Worm (Caenorhabditis elegans) whole organism, L4 larva: ENCODE data around the gene ddx-23.

ENCODE experiments used
- D1046.2 ChIP-seq: fragments of 200-800 bp; sonication (Bioruptor generic); IDR thresholded peaks from 2 replicates; pipeline ENCODE4 v1.3.6; 2022; ENCODE audit warnings: missing genetic modification characterization, missing compliant biosample characterization
- T26A8.4 ChIP-seq: fragments of 200-800 bp; sonication (Bioruptor generic); IDR thresholded peaks from 2 replicates; pipeline ENCODE4 v1.3.6; 2022; ENCODE audit warnings: missing genetic modification characterization, missing compliant biosample characterization
- Y48G9A.11 ChIP-seq: fragments of 200-800 bp; sonication (Bioruptor generic); IDR thresholded peaks from 2 replicates; pipeline ENCODE4 v1.3.6; 2022; ENCODE audit warnings: missing genetic modification reagents, missing genetic modification characterization, missing compliant biosample characterization
- Y75B8A.6 ChIP-seq: fragments of 200-800 bp; sonication (Bioruptor generic); IDR thresholded peaks from 2 replicates; pipeline ENCODE4 v1.3.6; 2022; ENCODE audit warnings: missing genetic modification reagents, missing genetic modification characterization, missing compliant biosample characterization
- ZK337.2 ChIP-seq: fragments of 200-800 bp; sonication (Bioruptor generic); IDR thresholded peaks from 2 replicates; pipeline ENCODE4 v1.3.6; 2022; ENCODE audit warnings: missing genetic modification reagents, missing genetic modification characterization, missing compliant biosample characterization
- aha-1 ChIP-seq: fragments of 150-350 bp; peaks from one replicate; lab custom pipeline; 2014; ENCODE audit warnings: missing biosample characterization, missing genetic modification characterization
- aly-2 ChIP-seq: sonication (generic microtip); optimal IDR thresholded peaks from 2 replicates; lab custom pipeline; 2018; ENCODE audit warnings: missing biosample characterization, missing genetic modification characterization
- ceh-28 ChIP-seq: fragments of 150-350 bp; optimal IDR thresholded peaks from 2 replicates; lab custom pipeline; 2014; ENCODE audit warnings: missing biosample characterization, missing genetic modification reagents, missing genetic modification characterization
- ces-1 ChIP-seq: fragments of 150-350 bp; sonication (generic microtip); optimal IDR thresholded peaks from 4 replicates; lab custom pipeline; 2014; ENCODE audit warnings: missing biosample characterization, missing genetic modification reagents, missing genetic modification characterization
- ctbp-1 ChIP-seq: fragments of 200-800 bp; sonication (Bioruptor generic); IDR thresholded peaks from 2 replicates; pipeline ENCODE4 v1.3.6; 2022; ENCODE audit warnings: missing genetic modification reagents, missing genetic modification characterization, missing compliant biosample characterization
- daf-16 ChIP-seq, 3 experiments: sonication (generic microtip); optimal IDR thresholded peaks; 2 replicates each; lab custom pipeline; 2016 to 2017; ENCODE audit warnings: missing genetic modification characterization in 3 of 3, missing genetic modification reagents in 3 of 3, mild to moderate bottlenecking in 2 of 3, missing compliant biosample characterization in 2 of 3, missing biosample characterization in 1 of 3, moderate library complexity in 1 of 3
- dmd-8 ChIP-seq: fragments of 200-800 bp; sonication (Bioruptor generic); IDR thresholded peaks from 2 replicates; pipeline ENCODE4 v1.3.6; 2022; ENCODE audit warnings: missing genetic modification characterization, missing compliant biosample characterization
- egl-43 ChIP-seq: fragments of 200-800 bp; sonication (Bioruptor generic); IDR thresholded peaks from 2 replicates; pipeline ENCODE4 v1.3.6; 2022; ENCODE audit warnings: missing genetic modification reagents, missing genetic modification characterization, missing compliant biosample characterization
- fos-1 ChIP-seq: fragments of 150-350 bp; optimal IDR thresholded peaks from 2 replicates; lab custom pipeline; 2014; ENCODE audit warnings: missing biosample characterization, missing genetic modification characterization
- hif-1 ChIP-seq, 2 experiments: sonication (generic microtip); optimal IDR thresholded peaks; 2 replicates each; lab custom pipeline; 2016 to 2017; ENCODE audit warnings: missing compliant biosample characterization in 2 of 2, missing genetic modification characterization in 2 of 2, missing genetic modification reagents in 2 of 2, missing genotype in 2 of 2, mild to moderate bottlenecking in 1 of 2
- hlh-11 ChIP-seq: fragments of 200-800 bp; sonication (Bioruptor generic); optimal IDR thresholded peaks from 2 replicates; lab custom pipeline; 2018; ENCODE audit warnings: mild to moderate bottlenecking, missing genetic modification characterization, missing compliant biosample characterization
- hmg-1.1 ChIP-seq: fragments of 200-800 bp; sonication (Bioruptor generic); IDR thresholded peaks from 2 replicates; pipeline ENCODE4 v1.3.6; 2022; ENCODE audit warnings: missing genetic modification reagents, missing genetic modification characterization, missing compliant biosample characterization
- jun-1 ChIP-seq: fragments of 150-350 bp; optimal IDR thresholded peaks from 2 replicates; lab custom pipeline; 2014; ENCODE audit warnings: missing biosample characterization, missing genetic modification reagents, missing genetic modification characterization
- lim-7 ChIP-seq: fragments of 200-800 bp; sonication (Bioruptor generic); IDR thresholded peaks from 2 replicates; pipeline ENCODE4 v1.3.6; 2022; ENCODE audit warnings: missing genetic modification characterization, missing compliant biosample characterization
- lin-38 ChIP-seq: fragments of 200-800 bp; sonication (Bioruptor generic); IDR thresholded peaks from 2 replicates; pipeline ENCODE4 v1.3.6; 2022; ENCODE audit warnings: missing genetic modification reagents, missing genetic modification characterization, missing compliant biosample characterization
- lsy-2 ChIP-seq, 2 experiments: fragments of 150-350 bp in 1 of 2; sonication (generic microtip) in 1 of 2; optimal IDR thresholded peaks; 2 replicates each; lab custom pipeline; 2014 to 2017; ENCODE audit warnings: missing biosample characterization in 2 of 2, missing genetic modification characterization in 2 of 2
- madf-5 ChIP-seq, 2 experiments: fragments of 200-800 bp; sonication (Bioruptor generic); IDR thresholded peaks; 2 replicates each; pipeline ENCODE4 v1.3.6; 2022; ENCODE audit warnings: missing compliant biosample characterization in 2 of 2, missing genetic modification characterization in 2 of 2
- madf-9 ChIP-seq: fragments of 200-800 bp; sonication (Bioruptor generic); conservative IDR thresholded peaks from 2 replicates; pipeline ENCODE4 v1.3.6; 2022; ENCODE audit warnings: missing genetic modification reagents, missing genetic modification characterization, missing compliant biosample characterization
- mdt-29 ChIP-seq: fragments of 200-800 bp; sonication (Bioruptor generic); IDR thresholded peaks from 2 replicates; pipeline ENCODE4 v1.3.6; 2022; ENCODE audit warnings: missing genetic modification reagents, missing genetic modification characterization, missing compliant biosample characterization
- mes-2 ChIP-seq: sonication (generic microtip); optimal IDR thresholded peaks from 2 replicates; lab custom pipeline; 2016; ENCODE audit warnings: missing genotype, mild to moderate bottlenecking, missing genetic modification characterization, missing compliant biosample characterization; ENCODE audit not compliant: poor library complexity, severe bottlenecking
- nhr-42 ChIP-seq: fragments of 200-800 bp; sonication (Bioruptor generic); IDR thresholded peaks from 2 replicates; pipeline ENCODE4 v1.3.6; 2022; ENCODE audit warnings: missing genetic modification characterization, missing compliant biosample characterization
- sdz-12 ChIP-seq: fragments of 200-800 bp; sonication (Bioruptor generic); optimal IDR thresholded peaks from 2 replicates; lab custom pipeline; 2018; ENCODE audit warnings: mild to moderate bottlenecking, missing genetic modification characterization, missing compliant biosample characterization
- set-16 ChIP-seq: fragments of 200-800 bp; sonication (Bioruptor generic); IDR thresholded peaks from 2 replicates; pipeline ENCODE4 v1.3.6; 2022; ENCODE audit warnings: missing genetic modification reagents, missing genetic modification characterization, missing compliant biosample characterization
- spr-3 ChIP-seq: fragments of 200-800 bp; sonication (Bioruptor generic); optimal IDR thresholded peaks from 2 replicates; lab custom pipeline; 2018; ENCODE audit warnings: mild to moderate bottlenecking, missing genetic modification characterization, missing compliant biosample characterization
- tra-1 ChIP-seq: fragments of 200-800 bp; sonication (Bioruptor generic); IDR thresholded peaks from 2 replicates; pipeline ENCODE4 v1.3.6; 2022; ENCODE audit warnings: missing genetic modification reagents, missing genetic modification characterization, missing compliant biosample characterization
- unc-62 ChIP-seq, 3 experiments: fragments of 150-350 bp in 1 of 3; sonication (generic microtip); optimal IDR thresholded peaks in 2 of 3; peaks in 1 of 3; 1 replicate in 1 of 3; 2 replicates in 2 of 3; lab custom pipeline; 2014 to 2017; ENCODE audit warnings: missing biosample characterization in 3 of 3, missing genetic modification characterization in 3 of 3, missing genetic modification reagents in 3 of 3, missing genotype in 1 of 3
- zip-11 ChIP-seq: fragments of 200-800 bp; sonication (Bioruptor generic); IDR thresholded peaks from 2 replicates; pipeline ENCODE4 v1.3.6; 2022; ENCODE audit warnings: missing genetic modification characterization, missing compliant biosample characterization

ddx-23 gene

DNA sequence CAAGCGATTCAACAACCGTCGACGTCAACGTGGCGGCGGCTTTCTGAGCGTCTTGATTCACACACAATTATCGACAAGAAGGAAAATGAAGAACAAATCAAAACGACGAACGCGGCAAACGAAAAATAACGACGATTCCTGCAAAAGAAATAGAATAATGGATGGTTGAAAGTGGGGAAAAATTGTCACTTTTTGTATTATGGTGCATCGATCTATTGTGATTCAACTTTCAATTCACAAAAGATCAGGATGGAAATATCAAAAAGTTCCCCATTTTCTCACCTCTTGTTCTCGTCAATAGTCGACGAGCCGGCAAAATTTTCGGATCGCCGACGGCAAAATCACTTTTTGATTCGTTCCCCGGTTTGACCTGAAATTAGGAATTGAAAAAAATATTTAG is 19.7 kb downstream of the ddx-23 start, which contains the start of the genes R12B2.13 and mdt-15:
Gene R12B2.13 (minus strand): TSS at position 101 of the 400 bp plus-strand sequence.
Gene mdt-15 (minus strand): TSS at position 376 of the 400 bp plus-strand sequence.
- TF ChIP-seq tra-1: no peak

DNA sequence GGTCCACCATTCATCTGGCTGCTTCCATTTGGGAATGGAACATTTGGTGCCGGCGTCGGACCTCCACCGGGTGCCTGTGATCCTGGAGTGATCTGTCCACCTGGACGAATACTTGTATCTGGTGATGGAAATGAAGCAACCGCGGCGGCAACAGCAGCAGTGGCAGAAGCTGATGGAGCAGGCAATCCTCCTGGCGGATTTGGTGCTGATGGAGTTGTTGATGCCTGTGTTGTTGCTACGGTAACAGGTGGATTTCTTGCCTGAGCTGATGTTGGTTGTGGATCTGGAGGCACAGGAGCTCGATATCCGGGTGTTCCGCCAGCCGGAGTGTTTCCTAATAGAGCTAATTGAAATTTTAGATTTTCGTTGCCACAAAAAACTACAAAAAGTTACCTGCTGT is 20.6 kb downstream of the ddx-23 start:
- TF ChIP-seq hif-1 (tag; optimal IDR thresholded peaks at IDR 0.05; lab: Kevin White, UChicago): no peak
- peak; percentile 85 for TF ChIP-seq aha-1 (tag; lab: Kevin White, UChicago)
- TF ChIP-seq egl-43: peak; percentile 52; the same call in 1 of the 2 replicates
- TF ChIP-seq set-16 (GFP tag; lab: Robert Waterston, UW): peak; percentile 71
- no peak for TF ChIP-seq madf-9 (GFP tag; lab: Robert Waterston, UW)
- TF ChIP-seq unc-62 (GFP tag; optimal IDR thresholded peaks at IDR 0.05 in 1 of 2; lab: Kevin White, UChicago): peak in 1 of 2 experiments; percentile 79
- no peak for TF ChIP-seq unc-62 (tag; optimal IDR thresholded peaks at IDR 0.05; lab: Kevin White, UChicago)
- no peak for TF ChIP-seq spr-3 (GFP tag; lab: Kevin White, UChicago)
- 0 out of 2 replicates have a peak, but pooled peaks have one; percentile 21 for TF ChIP-seq dmd-8 (GFP tag; lab: Robert Waterston, UW)
- TF ChIP-seq fos-1 (tag; lab: Kevin White, UChicago): no peak
- TF ChIP-seq zip-11: 0 out of 2 replicates have a peak, but pooled peaks have one; percentile 30
- no peak for TF ChIP-seq Y75B8A.6 (GFP tag; lab: Robert Waterston, UW)

DNA sequence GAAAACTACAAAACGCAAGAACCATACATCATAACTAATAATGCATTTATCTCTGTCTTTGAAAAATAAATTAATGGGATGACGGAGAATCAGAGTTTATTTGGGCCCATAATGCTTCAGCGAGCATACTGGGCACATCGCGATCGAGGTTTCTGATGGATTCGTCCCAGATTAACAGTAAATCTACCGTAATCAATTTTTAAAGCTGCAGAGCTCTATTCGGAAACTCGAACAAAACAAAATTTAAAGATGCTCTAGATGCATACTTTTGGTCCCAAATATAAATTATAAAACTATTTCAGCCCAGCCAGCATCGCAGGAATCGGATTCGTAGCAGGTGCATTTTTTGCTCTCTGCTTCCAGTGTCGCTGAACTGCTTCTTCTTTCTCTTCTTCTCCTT is 25.0 kb downstream of the ddx-23 start:
- TF ChIP-seq mdt-29 (GFP tag; lab: Robert Waterston, UW) (0 out of 2 replicates have a peak, but pooled peaks have one; percentile 19), hmg-1.1 (GFP tag; lab: Robert Waterston, UW) (0 out of 2 replicates have a peak, but pooled peaks have one; percentile 30), D1046.2 (GFP tag; lab: Robert Waterston, UW) (no peak), jun-1 (no peak), lin-38 (0 out of 2 replicates have a peak, but pooled peaks have one; percentile 6), madf-5 (GFP tag; IDR thresholded peaks at IDR 0.05; lab: Robert Waterston, UW) (0 out of 4 replicates have a peak, but pooled peaks of 1 of the 2 experiments have one; percentile 56), aly-2 (no peak), Y48G9A.11 (GFP tag; lab: Robert Waterston, UW) (0 out of 2 replicates have a peak, but pooled peaks have one; percentile 31), ceh-28 (tag; lab: Kevin White, UChicago) (no peak), hlh-11 (tag; lab: Kevin White, UChicago) (peak; percentile 5), tra-1 (0 out of 2 replicates have a peak, but pooled peaks have one; percentile 11), egl-43 (0 out of 2 replicates have a peak, but pooled peaks have one; percentile 44), T26A8.4 (GFP tag; lab: Robert Waterston, UW) (peak; percentile 31; the same call in 1 of the 2 replicates), lim-7 (GFP tag; lab: Robert Waterston, UW) (peak; percentile 56; the same call in 1 of the 2 replicates)

ce11 chrIII:5826895-5827437 is 26.1 kb downstream of the ddx-23 start:
- TF ChIP-seq ctbp-1 (GFP tag; lab: Robert Waterston, UW): peak; percentile 72
- no peak for TF ChIP-seq ZK337.2
- no peak for TF ChIP-seq daf-16 (GFP tag; optimal IDR thresholded peaks at IDR 0.05; lab: Kevin White, UChicago)
- TF ChIP-seq daf-16 (tag; optimal IDR thresholded peaks at IDR 0.05; lab: Kevin White, UChicago): no peak
- peak; percentile 30 for TF ChIP-seq mes-2 (tag; lab: Kevin White, UChicago)
- peak in 1 of 2 experiments; percentile 94 for TF ChIP-seq unc-62 (GFP tag; optimal IDR thresholded peaks at IDR 0.05 in 1 of 2; lab: Kevin White, UChicago)
- no peak for TF ChIP-seq unc-62 (tag; optimal IDR thresholded peaks at IDR 0.05; lab: Kevin White, UChicago)
- peak; percentile 64 for TF ChIP-seq ces-1 (GFP tag; lab: Kevin White, UChicago)
- peak in 1 of 2 experiments; percentile 24 for TF ChIP-seq lsy-2 (tag; optimal IDR thresholded peaks at IDR 0.05; lab: Kevin White, UChicago)
- no peak for TF ChIP-seq sdz-12
- TF ChIP-seq nhr-42 (GFP tag; lab: Robert Waterston, UW): no peak
- TF ChIP-seq, all 104 proteins: peak for 5
